Worm (Caenorhabditis elegans): ENCODE data around the gene F07C6.4.

ce11 chrIV:12771414-12771813 is 34.3 kb upstream of the F07C6.4 start:
- TF ChIP-seq ztf-11 (tag; optimal IDR thresholded peaks at IDR 0.05), result no peak
- no peak for TF ChIP-seq unc-62 (GFP tag; optimal IDR thresholded peaks at IDR 0.05)
- TF ChIP-seq pha-4 (tag; optimal IDR thresholded peaks at IDR 0.05), result no peak
